Fruit fly (Drosophila melanogaster) whole organism, prepupa: ENCODE results near the gene Psa.

Experiments
- Blimp-1 ChIP-seq: fragments of 200-800 bp; sonication (Bioruptor generic); optimal IDR thresholded peaks from 3 replicates; lab custom pipeline; 2017; ENCODE audit warnings: missing biosample characterization, missing genetic modification characterization, mild to moderate bottlenecking, moderate library complexity, missing genetic modification reagents
- CG10631 ChIP-seq: fragments of 200-800 bp; sonication (Bioruptor generic); optimal IDR thresholded peaks from 2 replicates; lab custom pipeline; 2016; ENCODE audit warnings: missing biosample characterization, missing genetic modification characterization
- CG10669 ChIP-seq: fragments of 200-800 bp; sonication (Bioruptor generic); optimal IDR thresholded peaks from 3 replicates; lab custom pipeline; 2018; ENCODE audit warnings: missing biosample characterization, mild to moderate bottlenecking, missing genetic modification characterization, moderate library complexity
- CG11294 ChIP-seq: fragments of 200-800 bp; sonication (Bioruptor generic); IDR thresholded peaks from 2 replicates; pipeline ENCODE4 v1.3.6; 2022; ENCODE audit warnings: missing biosample characterization, missing genetic modification characterization
- CG11762 ChIP-seq: fragments of 200-800 bp; sonication (Bioruptor generic); optimal IDR thresholded peaks from 3 replicates; lab custom pipeline; 2016; ENCODE audit warnings: missing biosample characterization, missing genetic modification characterization; ENCODE audit not compliant: insufficient read depth
- CG11902 ChIP-seq: fragments of 200-800 bp; sonication (Bioruptor generic); optimal IDR thresholded peaks from 3 replicates; lab custom pipeline; 2016; ENCODE audit warnings: missing biosample characterization, missing genetic modification characterization
- CG15336 ChIP-seq: fragments of 200-800 bp; sonication (Bioruptor generic); IDR thresholded peaks from 2 replicates; pipeline ENCODE4 v1.3.6; 2022; ENCODE audit warnings: missing biosample characterization, missing genetic modification characterization
- CG1621 ChIP-seq: fragments of 200-800 bp; sonication (Bioruptor generic); optimal IDR thresholded peaks from 3 replicates; lab custom pipeline; 2018; ENCODE audit warnings: missing biosample characterization, mild to moderate bottlenecking, missing genetic modification characterization
- CG16779 ChIP-seq: fragments of 200-800 bp; sonication (Bioruptor generic); optimal IDR thresholded peaks from 3 replicates; lab custom pipeline; 2017; ENCODE audit warnings: missing biosample characterization, mild to moderate bottlenecking, missing genetic modification characterization
- CG31627 ChIP-seq: fragments of 200-800 bp; sonication (Bioruptor generic); optimal IDR thresholded peaks from 3 replicates; lab custom pipeline; 2016; ENCODE audit warnings: missing biosample characterization, missing genetic modification characterization
- CG32006 ChIP-seq: fragments of 200-800 bp; sonication (Bioruptor generic); optimal IDR thresholded peaks from 3 replicates; lab custom pipeline; 2017; ENCODE audit warnings: missing biosample characterization, mild to moderate bottlenecking, missing genetic modification characterization
- CG34406 ChIP-seq: fragments of 200-800 bp; sonication (Bioruptor generic); optimal IDR thresholded peaks from 3 replicates; lab custom pipeline; 2016; ENCODE audit warnings: missing biosample characterization, missing genetic modification characterization
- CG3919 ChIP-seq: fragments of 200-800 bp; sonication (Bioruptor generic); optimal IDR thresholded peaks from 3 replicates; lab custom pipeline; 2016; ENCODE audit warnings: missing biosample characterization, missing genetic modification characterization
- CG4318 ChIP-seq: fragments of 200-800 bp; sonication (Bioruptor generic); optimal IDR thresholded peaks from 3 replicates; lab custom pipeline; 2017; ENCODE audit warnings: missing biosample characterization, mild to moderate bottlenecking, missing genetic modification characterization
- CG6163 ChIP-seq: fragments of 200-800 bp; sonication (Bioruptor generic); IDR thresholded peaks from 3 replicates; pipeline ENCODE4 v1.3.6; 2022; ENCODE audit warnings: missing biosample characterization, missing genetic modification characterization
- CG6792 ChIP-seq: fragments of 200-800 bp; sonication (Bioruptor generic); optimal IDR thresholded peaks from 3 replicates; lab custom pipeline; 2016; ENCODE audit warnings: missing biosample characterization, missing genetic modification characterization
- CG8119 ChIP-seq: fragments of 200-800 bp; sonication (Bioruptor generic); IDR thresholded peaks from 3 replicates; pipeline ENCODE4 v1.3.6; 2022; ENCODE audit warnings: missing biosample characterization, missing genetic modification characterization
- CG8319 ChIP-seq: fragments of 200-800 bp; sonication (Bioruptor generic); optimal IDR thresholded peaks from 3 replicates; lab custom pipeline; 2016; ENCODE audit warnings: missing biosample characterization, missing genetic modification characterization
- CG8632 ChIP-seq: fragments of 200-800 bp; sonication (Bioruptor generic); optimal IDR thresholded peaks from 3 replicates; lab custom pipeline; 2016; ENCODE audit warnings: missing biosample characterization, missing genetic modification characterization
- Eip75B ChIP-seq: fragments of 200-800 bp; sonication (Bioruptor generic); optimal IDR thresholded peaks from 3 replicates; lab custom pipeline; 2016; ENCODE audit warnings: missing biosample characterization, missing genetic modification characterization
- Eip78C ChIP-seq: fragments of 200-800 bp; sonication (Bioruptor generic); peaks from one replicate; lab custom pipeline; 2016; ENCODE audit warnings: missing biosample characterization, missing genetic modification characterization
- Ets21C ChIP-seq: fragments of 200-800 bp; sonication (Bioruptor generic); optimal IDR thresholded peaks from 3 replicates; lab custom pipeline; 2016; ENCODE audit warnings: missing biosample characterization, missing genetic modification characterization
- Ets96B ChIP-seq: fragments of 200-800 bp; optimal IDR thresholded peaks from 2 replicates; lab custom pipeline; 2019; ENCODE audit warnings: missing biosample characterization, mild to moderate bottlenecking, missing genetic modification characterization, moderate library complexity
- Gug ChIP-seq: fragments of 200-800 bp; sonication (Bioruptor generic); IDR thresholded peaks from 2 replicates; pipeline ENCODE4 v1.3.6; 2022; ENCODE audit warnings: missing biosample characterization, missing genetic modification characterization
- Hr38 ChIP-seq: sonication (Bioruptor generic); optimal IDR thresholded peaks from 2 replicates; lab custom pipeline; 2016; ENCODE audit warnings: missing biosample characterization, missing genetic modification characterization
- Hr39 ChIP-seq: fragments of 200-800 bp; sonication (Bioruptor generic); optimal IDR thresholded peaks from 2 replicates; lab custom pipeline; 2016; ENCODE audit warnings: missing biosample characterization, missing genetic modification characterization
- Lpt ChIP-seq: fragments of 200-800 bp; sonication (Bioruptor generic); optimal IDR thresholded peaks from 3 replicates; lab custom pipeline; 2016; ENCODE audit warnings: missing biosample characterization, missing genetic modification characterization
- Met ChIP-seq: fragments of 200-800 bp; sonication (Bioruptor generic); optimal IDR thresholded peaks from 3 replicates; lab custom pipeline; 2016; ENCODE audit warnings: missing biosample characterization, missing genetic modification characterization
- OdsH ChIP-seq: fragments of 200-800 bp; sonication (Bioruptor generic); optimal IDR thresholded peaks from 3 replicates; lab custom pipeline; 2016; ENCODE audit warnings: missing biosample characterization, missing genetic modification characterization
- Smox ChIP-seq: fragments of 200-800 bp; sonication (Bioruptor generic); optimal IDR thresholded peaks from 3 replicates; lab custom pipeline; 2016; ENCODE audit warnings: missing biosample characterization, missing genetic modification characterization
- Sox102F ChIP-seq: fragments of 200-800 bp; sonication (Bioruptor generic); optimal IDR thresholded peaks from 2 replicates; lab custom pipeline; 2016; ENCODE audit warnings: missing biosample characterization, mild to moderate bottlenecking, missing genetic modification characterization
- Sox14 ChIP-seq: fragments of 200-800 bp; sonication (Bioruptor generic); optimal IDR thresholded peaks from 3 replicates; lab custom pipeline; 2016; ENCODE audit warnings: missing biosample characterization, missing genetic modification characterization
- Sox15 ChIP-seq: fragments of 200-800 bp; sonication (Bioruptor generic); optimal IDR thresholded peaks from 3 replicates; lab custom pipeline; 2016; ENCODE audit warnings: missing biosample characterization, missing genetic modification characterization
- achi ChIP-seq: fragments of 200-800 bp; sonication (Bioruptor generic); optimal IDR thresholded peaks from 3 replicates; lab custom pipeline; 2016; ENCODE audit warnings: missing biosample characterization, missing genetic modification characterization
- acj6 ChIP-seq: fragments of 200-800 bp; sonication (Bioruptor generic); optimal IDR thresholded peaks from 3 replicates; lab custom pipeline; 2016; ENCODE audit warnings: missing biosample characterization, missing genetic modification characterization
- cyc ChIP-seq: fragments of 200-800 bp; sonication (Bioruptor generic); optimal IDR thresholded peaks from 3 replicates; lab custom pipeline; 2016; ENCODE audit warnings: missing biosample characterization, missing genetic modification characterization
- eg ChIP-seq: fragments of 200-800 bp; sonication (Bioruptor generic); IDR thresholded peaks from 3 replicates; pipeline ENCODE4 v1.3.6; 2022; ENCODE audit warnings: missing biosample characterization, missing genetic modification characterization
- esn ChIP-seq: fragments of 200-800 bp; sonication (Bioruptor generic); optimal IDR thresholded peaks from 2 replicates; lab custom pipeline; 2016; ENCODE audit warnings: missing biosample characterization, mild to moderate bottlenecking, missing genetic modification characterization, moderate library complexity
- fd59A ChIP-seq: fragments of 200-800 bp; sonication (Bioruptor generic); optimal IDR thresholded peaks from 2 replicates; lab custom pipeline; 2017; ENCODE audit warnings: missing biosample characterization, mild to moderate bottlenecking, missing genetic modification characterization, missing genetic modification reagents
- fd85E ChIP-seq: fragments of 200-800 bp; sonication (Bioruptor generic); optimal IDR thresholded peaks from 3 replicates; lab custom pipeline; 2016; ENCODE audit warnings: missing biosample characterization, missing genetic modification characterization
- lz ChIP-seq: fragments of 200-800 bp; sonication (Bioruptor generic); optimal IDR thresholded peaks from 3 replicates; lab custom pipeline; 2016; ENCODE audit warnings: missing biosample characterization, missing genetic modification characterization
- pdm3 ChIP-seq: fragments of 200-800 bp; sonication (Bioruptor generic); optimal IDR thresholded peaks from 3 replicates; lab custom pipeline; 2016; ENCODE audit warnings: missing biosample characterization, missing genetic modification characterization
- salr ChIP-seq, 2 experiments: fragments of 200-800 bp; sonication (Bioruptor generic); optimal IDR thresholded peaks; 3 replicates each; lab custom pipeline; 2016 to 2018; ENCODE audit warnings: missing biosample characterization in 2 of 2, missing genetic modification characterization in 2 of 2, mild to moderate bottlenecking in 1 of 2
- spab ChIP-seq: fragments of 200-800 bp; sonication (Bioruptor generic); optimal IDR thresholded peaks from 2 replicates; lab custom pipeline; 2017; ENCODE audit warnings: missing biosample characterization, mild to moderate bottlenecking, missing genetic modification characterization, missing genetic modification reagents
- svp ChIP-seq: fragments of 200-800 bp; sonication (Bioruptor generic); peaks from one replicate; lab custom pipeline; 2016; ENCODE audit warnings: missing biosample characterization, missing genetic modification characterization
- topi ChIP-seq: fragments of 200-800 bp; sonication (Bioruptor generic); optimal IDR thresholded peaks from 3 replicates; lab custom pipeline; 2016; ENCODE audit warnings: missing biosample characterization, missing genetic modification characterization
- vri ChIP-seq: fragments of 200-800 bp; sonication (Bioruptor generic); optimal IDR thresholded peaks from 3 replicates; lab custom pipeline; 2016; ENCODE audit warnings: missing biosample characterization, mild to moderate bottlenecking, missing genetic modification characterization

The Psa gene

dm6 chr3L:1457998-1458728 lies 44.5 kb upstream of the Psa start:
- TF ChIP-seq CG4318 (GFP tag; lab: Kevin White, UChicago) = no peak
- no peak for TF ChIP-seq Ets96B (tag; lab: Kevin White, UChicago)
- TF ChIP-seq svp (GFP tag; lab: Kevin White, UChicago) = peak; percentile 87
- TF ChIP-seq Ets21C (GFP tag; lab: Kevin White, UChicago) = peak; percentile 43
- peak; percentile 36 for TF ChIP-seq acj6 (GFP tag; lab: Kevin White, UChicago)
- TF ChIP-seq pdm3 = peak; percentile 32
- TF ChIP-seq CG3919 (GFP tag; lab: Kevin White, UChicago) = peak; percentile 32
- peak; percentile 66 for TF ChIP-seq esn (GFP tag; lab: Kevin White, UChicago)
- TF ChIP-seq CG10631 (GFP tag; lab: Kevin White, UChicago) = no peak
- peak; percentile 71 for TF ChIP-seq CG31627 (GFP tag; lab: Kevin White, UChicago)
- peak; percentile 44 for TF ChIP-seq fd85E (GFP tag; lab: Kevin White, UChicago)
- peak; percentile 21 for TF ChIP-seq achi (GFP tag; lab: Kevin White, UChicago)
- TF ChIP-seq vri = peak; percentile 34
- TF ChIP-seq CG11762 (GFP tag; lab: Kevin White, UChicago) = no peak
- peak; percentile 65 for TF ChIP-seq Sox102F
- TF ChIP-seq Smox = peak; percentile 65
- TF ChIP-seq CG11294 (GFP tag; lab: Robert Waterston, UW) = no peak
- no peak for TF ChIP-seq Gug (GFP tag; lab: Robert Waterston, UW)
- TF ChIP-seq topi = peak; percentile 64
- peak; percentile 49 for TF ChIP-seq Eip75B (GFP tag; lab: Kevin White, UChicago)
- TF ChIP-seq CG16779 (tag; lab: Kevin White, UChicago) = no peak
- peak; percentile 74 for TF ChIP-seq Met (GFP tag; lab: Kevin White, UChicago)
- no peak for TF ChIP-seq Hr38 (GFP tag; lab: Kevin White, UChicago)
- TF ChIP-seq CG6163 (GFP tag; lab: Robert Waterston, UW) = peak; percentile 56
- TF ChIP-seq CG8319 (GFP tag; lab: Kevin White, UChicago) = peak; percentile 48
- no peak for TF ChIP-seq CG10669 (GFP tag; lab: Kevin White, UChicago)
- no peak for TF ChIP-seq Blimp-1 (GFP tag; lab: Kevin White, UChicago)
- peak; percentile 56 for TF ChIP-seq CG6792 (GFP tag; lab: Kevin White, UChicago)
- TF ChIP-seq salr (GFP tag; optimal IDR thresholded peaks at IDR 0.05; lab: Kevin White, UChicago) = no peak
- peak; percentile 75 for TF ChIP-seq cyc
- no peak for TF ChIP-seq CG32006 (GFP tag; lab: Kevin White, UChicago)
- peak; percentile 57 for TF ChIP-seq lz (GFP tag; lab: Kevin White, UChicago)
- TF ChIP-seq fd59A (GFP tag; lab: Kevin White, UChicago) = no peak
- peak; percentile 62 for TF ChIP-seq CG11902
- TF ChIP-seq CG8119 = no peak
- TF ChIP-seq CG8632 (GFP tag; lab: Kevin White, UChicago) = peak; percentile 24
- TF ChIP-seq Sox14 (GFP tag; lab: Kevin White, UChicago) = peak; percentile 22
- TF ChIP-seq Sox15 (GFP tag; lab: Kevin White, UChicago) = peak; percentile 44
- no peak for TF ChIP-seq Lpt (GFP tag; lab: Kevin White, UChicago)
- peak; percentile 15 for TF ChIP-seq OdsH
- no peak for TF ChIP-seq CG15336 (GFP tag; lab: Robert Waterston, UW)
- TF ChIP-seq eg (GFP tag; lab: Robert Waterston, UW) = no peak
- TF ChIP-seq CG34406 = peak; percentile 45
- TF ChIP-seq Eip78C (GFP tag; lab: Kevin White, UChicago) = peak; percentile 75
- TF ChIP-seq CG1621 (tag; lab: Kevin White, UChicago) = no peak
- no peak for TF ChIP-seq spab (GFP tag; lab: Kevin White, UChicago)
- TF ChIP-seq Hr39 = peak; percentile 63
